Fruit fly (Drosophila melanogaster) whole organism, embryonic: ENCODE data around the gene Ca-Ma2d.

Experiments used
- Ada2b ChIP-seq: fragments of 200-800 bp; sonication (Bioruptor generic); IDR thresholded peaks from 2 replicates; pipeline ENCODE4 v1.3.6; 2022; ENCODE audit warnings: missing biosample characterization, missing genetic modification characterization
- Atf-2 ChIP-seq: fragments of 200-800 bp; sonication (Bioruptor generic); optimal IDR thresholded peaks from 2 replicates; lab custom pipeline; 2016; ENCODE audit warnings: missing biosample characterization, missing genetic modification characterization
- BtbVII ChIP-seq: fragments of 200-800 bp; sonication (Bioruptor generic); optimal IDR thresholded peaks from 3 replicates; lab custom pipeline; 2017; ENCODE audit warnings: missing biosample characterization, mild to moderate bottlenecking, missing genetic modification characterization
- CG10979 ChIP-seq: fragments of 200-800 bp; sonication (Bioruptor generic); optimal IDR thresholded peaks from 2 replicates; lab custom pipeline; 2018; ENCODE audit warnings: missing biosample characterization, mild to moderate bottlenecking, missing genetic modification characterization, moderate library complexity
- CG11093 ChIP-seq: fragments of 200-800 bp; sonication (Bioruptor generic); IDR thresholded peaks from 3 replicates; pipeline ENCODE4 v1.3.6; 2022; ENCODE audit warnings: missing biosample characterization, missing genetic modification characterization
- CG12219 ChIP-seq: fragments of 200-800 bp; sonication (Bioruptor generic); optimal IDR thresholded peaks from 3 replicates; lab custom pipeline; 2018; ENCODE audit warnings: missing biosample characterization, mild to moderate bottlenecking, missing genetic modification characterization
- CG13424 ChIP-seq: fragments of 200-800 bp; sonication (Bioruptor generic); optimal IDR thresholded peaks from 2 replicates; lab custom pipeline; 2019; ENCODE audit warnings: missing biosample characterization, mild to moderate bottlenecking, missing genetic modification characterization, moderate library complexity
- CG14860 ChIP-seq: fragments of 200-800 bp; sonication (Bioruptor generic); IDR thresholded peaks from 3 replicates; pipeline ENCODE4 v1.3.6; 2022; ENCODE audit warnings: missing biosample characterization, missing genetic modification characterization; ENCODE audit not compliant: partially characterized antibody
- CG1792 ChIP-seq: fragments of 200-800 bp; sonication (Bioruptor generic); optimal IDR thresholded peaks from 2 replicates; lab custom pipeline; 2016; ENCODE audit warnings: missing biosample characterization, missing genetic modification characterization
- CG18476 ChIP-seq: fragments of 200-800 bp; sonication (Bioruptor generic); optimal IDR thresholded peaks from 2 replicates; lab custom pipeline; 2016; ENCODE audit warnings: missing biosample characterization, mild to moderate bottlenecking, missing genetic modification characterization
- CG18619 ChIP-seq: fragments of 200-800 bp; sonication (Bioruptor generic); optimal IDR thresholded peaks from 3 replicates; lab custom pipeline; 2017; ENCODE audit warnings: missing biosample characterization, mild to moderate bottlenecking, missing genetic modification characterization
- CG32767 ChIP-seq: fragments of 200-800 bp; sonication (Bioruptor generic); IDR thresholded peaks from 2 replicates; pipeline ENCODE4 v1.3.6; 2022; ENCODE audit warnings: missing biosample characterization, missing genetic modification characterization
- CG3726 ChIP-seq: fragments of 200-800 bp; sonication (Bioruptor generic); IDR thresholded peaks from 3 replicates; pipeline ENCODE4, ENCODE4 v1.3.6; 2022; ENCODE audit warnings: missing biosample characterization, missing genetic modification characterization
- CG4617 ChIP-seq: fragments of 200-800 bp; sonication (Bioruptor generic); optimal IDR thresholded peaks from 3 replicates; lab custom pipeline; 2016; ENCODE audit warnings: missing biosample characterization, missing genetic modification characterization, borderline replicate concordance
- CG6791 ChIP-seq: fragments of 200-800 bp; sonication (Bioruptor generic); IDR thresholded peaks from 3 replicates; pipeline ENCODE4 v1.3.6; 2022; ENCODE audit warnings: missing biosample characterization, missing genetic modification characterization; ENCODE audit not compliant: partially characterized antibody
- CG6854 ChIP-seq: fragments of 200-800 bp; sonication (Bioruptor generic); optimal IDR thresholded peaks from 3 replicates; lab custom pipeline; 2017; ENCODE audit warnings: missing biosample characterization, mild to moderate bottlenecking, missing genetic modification characterization
- CG7839 ChIP-seq: fragments of 200-800 bp; sonication (Bioruptor generic); optimal IDR thresholded peaks from 3 replicates; lab custom pipeline; 2018; ENCODE audit warnings: missing biosample characterization, mild to moderate bottlenecking, missing genetic modification characterization, moderate library complexity
- CG7963 ChIP-seq: fragments of 200-800 bp; sonication (Bioruptor generic); IDR thresholded peaks from 3 replicates; pipeline ENCODE4 v1.3.6; 2022; ENCODE audit warnings: missing biosample characterization, missing genetic modification characterization; ENCODE audit not compliant: partially characterized antibody
- CG8765 ChIP-seq: fragments of 200-800 bp; sonication (Bioruptor generic); IDR thresholded peaks from 2 replicates; pipeline ENCODE4 v1.3.6; 2022; ENCODE audit warnings: missing biosample characterization, missing genetic modification characterization
- CG9437 ChIP-seq: fragments of 200-800 bp; sonication (Bioruptor generic); optimal IDR thresholded peaks from 2 replicates; lab custom pipeline; 2018; ENCODE audit warnings: missing biosample characterization, mild to moderate bottlenecking, missing genetic modification characterization
- CTCF ChIP-seq: fragments of 200-800 bp; sonication (Bioruptor generic); optimal IDR thresholded peaks from 2 replicates; lab custom pipeline; 2017; ENCODE audit warnings: missing biosample characterization, mild to moderate bottlenecking, missing genetic modification characterization, moderate library complexity
- Dip3 ChIP-seq: fragments of 200-800 bp; sonication (Bioruptor generic); optimal IDR thresholded peaks from 3 replicates; lab custom pipeline; 2016; ENCODE audit warnings: missing biosample characterization, missing genetic modification characterization
- Dll ChIP-seq: fragments of 200-800 bp; sonication (Bioruptor generic); IDR thresholded peaks from 4 replicates; pipeline ENCODE4 v1.3.6; 2022; ENCODE audit warnings: missing biosample characterization, missing genetic modification characterization; ENCODE audit not compliant: partially characterized antibody
- ERR ChIP-seq: fragments of 200-800 bp; sonication (Bioruptor generic); optimal IDR thresholded peaks from 2 replicates; lab custom pipeline; 2016; ENCODE audit warnings: missing biosample characterization, missing genetic modification characterization
- Eip74EF ChIP-seq, 2 experiments: fragments of 200-800 bp in 1 of 2; fragments of >200 bp in 1 of 2; sonication (Bioruptor generic) in 1 of 2; optimal IDR thresholded peaks; 2 replicates each; lab custom pipeline; 2017 to 2019; ENCODE audit warnings: missing biosample characterization in 2 of 2, missing genetic modification characterization in 2 of 2, mild to moderate bottlenecking in 1 of 2, moderate library complexity in 1 of 2
- Gug ChIP-seq: fragments of 200-800 bp; sonication (Bioruptor generic); IDR thresholded peaks from 4 replicates; pipeline ENCODE4 v1.3.6; 2022; ENCODE audit warnings: missing biosample characterization, missing genetic modification characterization
- H15 ChIP-seq: fragments of 200-800 bp; sonication (Bioruptor generic); IDR thresholded peaks from 3 replicates; pipeline ENCODE4 v1.3.6; 2022; ENCODE audit warnings: missing biosample characterization, missing genetic modification characterization
- Lpt ChIP-seq: fragments of >200 bp; optimal IDR thresholded peaks from 2 replicates; lab custom pipeline; 2018; ENCODE audit warnings: missing biosample characterization, missing genetic modification characterization
- Nf-YC ChIP-seq: fragments of 200-800 bp; optimal IDR thresholded peaks from 3 replicates; lab custom pipeline; 2019; ENCODE audit warnings: missing biosample characterization, mild to moderate bottlenecking, missing genetic modification characterization, moderate library complexity
- Opbp ChIP-seq: fragments of 200-800 bp; sonication (Bioruptor generic); IDR thresholded peaks from 3 replicates; pipeline ENCODE4 v1.3.6; 2022; ENCODE audit warnings: missing biosample characterization, missing genetic modification characterization; ENCODE audit not compliant: partially characterized antibody
- Optix ChIP-seq: fragments of 200-800 bp; sonication (Bioruptor generic); IDR thresholded peaks from 3 replicates; pipeline ENCODE4 v1.3.6; 2022; ENCODE audit warnings: missing biosample characterization, missing genetic modification characterization
- TFAM ChIP-seq: fragments of 200-800 bp; sonication (Bioruptor generic); optimal IDR thresholded peaks from 2 replicates; lab custom pipeline; 2017; ENCODE audit warnings: missing biosample characterization, missing genetic modification characterization, inconsistent platforms
- Tbp ChIP-seq: fragments of >200 bp; optimal IDR thresholded peaks from 2 replicates; lab custom pipeline; 2018; ENCODE audit warnings: missing biosample characterization, missing genetic modification characterization
- ab ChIP-seq: fragments of 200-800 bp; sonication (Bioruptor generic); optimal IDR thresholded peaks from 2 replicates; lab custom pipeline; 2016; ENCODE audit warnings: missing biosample characterization, missing genetic modification characterization
- ato ChIP-seq: fragments of 200-800 bp; sonication (Bioruptor generic); IDR thresholded peaks from 2 replicates; pipeline ENCODE4 v1.3.6; 2022; ENCODE audit warnings: missing biosample characterization, missing genetic modification characterization; ENCODE audit not compliant: partially characterized antibody
- cad ChIP-seq: fragments of >200 bp; optimal IDR thresholded peaks from 2 replicates; lab custom pipeline; 2017; ENCODE audit warnings: missing biosample characterization, missing genetic modification characterization
- dati ChIP-seq: fragments of 200-800 bp; sonication (Bioruptor generic); IDR thresholded peaks from 2 replicates; pipeline ENCODE4 v1.3.6; 2022; ENCODE audit warnings: missing biosample characterization, missing genetic modification characterization
- gce ChIP-seq: fragments of 200-800 bp; sonication (Bioruptor generic); IDR thresholded peaks from 3 replicates; pipeline ENCODE4 v1.3.6; 2022; ENCODE audit warnings: missing biosample characterization, missing genetic modification characterization
- ind ChIP-seq: fragments of 200-800 bp; sonication (Bioruptor generic); optimal IDR thresholded peaks from 3 replicates; lab custom pipeline; 2016; ENCODE audit warnings: missing biosample characterization, missing genetic modification characterization
- jigr1 ChIP-seq: fragments of 200-800 bp; sonication (Bioruptor generic); IDR thresholded peaks from 3 replicates; pipeline ENCODE4 v1.3.6; 2022; ENCODE audit warnings: missing biosample characterization, missing genetic modification characterization
- kah ChIP-seq: fragments of 200-800 bp; sonication (Bioruptor generic); optimal IDR thresholded peaks from 2 replicates; lab custom pipeline; 2018; ENCODE audit warnings: missing biosample characterization, mild to moderate bottlenecking, missing genetic modification characterization
- lmd ChIP-seq: fragments of 200-800 bp; sonication (Bioruptor generic); IDR thresholded peaks from 2 replicates; pipeline ENCODE4 v1.3.6; 2022; ENCODE audit warnings: missing biosample characterization, missing genetic modification characterization
- nau ChIP-seq: fragments of 200-800 bp; sonication (Bioruptor generic); optimal IDR thresholded peaks from 3 replicates; lab custom pipeline; 2017; ENCODE audit warnings: missing biosample characterization, mild to moderate bottlenecking, missing genetic modification characterization, missing genetic modification reagents
- prd ChIP-seq, 3 experiments: fragments of >200 bp in 2 of 3; fragments of 200-800 bp in 1 of 3; sonication (Bioruptor generic) in 1 of 3; optimal IDR thresholded peaks in 2 of 3; IDR thresholded peaks in 1 of 3; 2 replicates in 2 of 3; 3 replicates in 1 of 3; pipeline versions ENCODE4 v1.3.6 to Lab custom; 2017 to 2022; ENCODE audit warnings: missing biosample characterization in 1 of 3, missing genetic modification characterization in 1 of 3
- ranshi ChIP-seq: fragments of 200-800 bp; sonication (Bioruptor generic); IDR thresholded peaks from 2 replicates; pipeline ENCODE4 v1.3.6; 2022; ENCODE audit warnings: missing biosample characterization, missing genetic modification characterization
- run ChIP-seq: fragments of 200-800 bp; sonication (Bioruptor generic); optimal IDR thresholded peaks from 3 replicates; lab custom pipeline; 2018; ENCODE audit warnings: missing biosample characterization, mild to moderate bottlenecking, missing genetic modification characterization
- sim ChIP-seq: fragments of 200-800 bp; sonication (Bioruptor generic); IDR thresholded peaks from 2 replicates; pipeline ENCODE4 v1.3.6; 2022; ENCODE audit warnings: missing biosample characterization, missing genetic modification characterization
- sr ChIP-seq: fragments of 200-800 bp; sonication (Bioruptor generic); IDR thresholded peaks from 3 replicates; pipeline ENCODE4 v1.3.6; 2022; ENCODE audit warnings: missing biosample characterization, missing genetic modification characterization
- sug ChIP-seq: fragments of 200-800 bp; optimal IDR thresholded peaks from 2 replicates; lab custom pipeline; 2019; ENCODE audit warnings: missing biosample characterization, mild to moderate bottlenecking, missing genetic modification characterization, moderate library complexity
- zen ChIP-seq: fragments of 200-800 bp; sonication (Bioruptor generic); optimal IDR thresholded peaks from 3 replicates; lab custom pipeline; 2018; ENCODE audit warnings: missing biosample characterization, mild to moderate bottlenecking, missing genetic modification characterization, moderate library complexity

Gene Ca-Ma2d

DNA sequence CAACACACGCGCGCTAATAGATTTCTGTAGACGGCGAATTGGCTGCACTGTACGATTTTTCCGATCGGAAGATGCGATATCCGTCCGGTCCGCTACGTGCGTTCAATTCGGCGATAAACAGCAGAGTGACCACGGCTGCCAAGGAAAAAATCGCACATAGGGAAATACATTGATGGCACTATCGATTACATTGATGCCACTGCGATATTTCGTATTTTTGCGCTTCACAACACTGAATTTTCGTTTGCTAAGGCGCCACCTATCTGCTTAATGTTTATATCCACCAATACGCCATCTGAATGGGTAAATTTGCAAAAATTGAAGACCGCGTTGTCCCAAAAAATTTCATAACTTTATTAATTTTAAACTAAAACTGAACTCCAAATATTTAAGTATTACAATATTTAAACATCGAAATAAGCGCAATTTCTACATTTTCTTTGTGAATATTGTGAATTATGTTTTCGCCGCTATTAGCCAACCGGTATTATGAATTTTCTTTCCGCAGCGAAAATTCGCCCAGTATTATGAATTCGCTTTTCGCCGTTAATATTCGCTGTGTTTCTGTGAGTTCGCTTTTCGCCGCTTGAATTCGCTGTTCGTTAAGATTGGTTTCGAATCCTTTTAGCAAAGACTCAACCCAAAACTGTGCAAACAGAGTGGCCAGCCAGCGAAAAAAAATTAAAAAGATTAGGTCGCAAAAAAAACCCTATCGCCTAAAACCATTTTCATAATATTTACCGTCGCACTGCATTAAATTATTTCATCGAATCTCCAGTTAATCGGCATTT is 56.5 kb downstream of the Ca-Ma2d start, which contains the start of the genes crp and pkaap (continued):
- TF ChIP-seq H15 = no peak
- TF ChIP-seq Dip3 (GFP tag; lab: Kevin White, UChicago) = peak; percentile 77
- TF ChIP-seq ind = peak; percentile 83
- TF ChIP-seq Gug (GFP tag; lab: Robert Waterston, UW) = peak; percentile 81
- TF ChIP-seq CG4617 = peak; percentile 98
- peak; percentile 37 for TF ChIP-seq Tbp (GFP tag; lab: Kevin White, UChicago)
- TF ChIP-seq kah (GFP tag; lab: Kevin White, UChicago) = no peak
- no peak for TF ChIP-seq lmd (GFP tag; lab: Robert Waterston, UW)
- TF ChIP-seq ERR = peak; percentile 87
- no peak for TF ChIP-seq CG3726 (GFP tag; lab: Robert Waterston, UW)
- TF ChIP-seq run (tag; lab: Kevin White, UChicago) = peak; percentile 25
- peak; percentile 46 for TF ChIP-seq CG13424
- peak; percentile 100 for TF ChIP-seq CTCF
- no peak for TF ChIP-seq sim (GFP tag; lab: Robert Waterston, UW)
- TF ChIP-seq jigr1 (GFP tag; lab: Robert Waterston, UW) = no peak
- no peak for TF ChIP-seq ato (GFP tag; lab: Robert Waterston, UW)
- TF ChIP-seq Lpt (GFP tag; lab: Kevin White, UChicago) = no peak
- no peak for TF ChIP-seq prd (optimal IDR thresholded peaks at IDR 0.05; lab: Kevin White, UChicago)
- no peak for TF ChIP-seq prd (GFP tag; IDR thresholded peaks at IDR 0.05; lab: Robert Waterston, UW)
- TF ChIP-seq sr = no peak
- peak; percentile 52 for TF ChIP-seq CG18619 (GFP tag; lab: Kevin White, UChicago)
- TF ChIP-seq Opbp (GFP tag; lab: Robert Waterston, UW) = no peak
- TF ChIP-seq sug (tag; lab: Kevin White, UChicago) = peak; percentile 74
- no peak for TF ChIP-seq CG32767 (GFP tag; lab: Robert Waterston, UW)
- TF ChIP-seq CG9437 = no peak
- peak; percentile 27 for TF ChIP-seq CG18476 (GFP tag; lab: Kevin White, UChicago)
- peak; percentile 100 for TF ChIP-seq CG10979 (tag; lab: Kevin White, UChicago)
- peak; percentile 84 for TF ChIP-seq Atf-2 (GFP tag; lab: Kevin White, UChicago)
- no peak for TF ChIP-seq nau (GFP tag; lab: Kevin White, UChicago)
- TF ChIP-seq ab (GFP tag; lab: Kevin White, UChicago) = peak; percentile 56
- no peak for TF ChIP-seq CG7963 (GFP tag; lab: Robert Waterston, UW)
- no peak for TF ChIP-seq Ada2b (GFP tag; lab: Robert Waterston, UW)
- no peak for TF ChIP-seq dati (GFP tag; lab: Robert Waterston, UW)
- TF ChIP-seq CG14860 (GFP tag; lab: Robert Waterston, UW) = no peak
- TF ChIP-seq CG6854 (GFP tag; lab: Kevin White, UChicago) = peak; percentile 37
- TF ChIP-seq cad (GFP tag; lab: Kevin White, UChicago) = no peak
- peak; percentile 74 for TF ChIP-seq CG1792 (GFP tag; lab: Kevin White, UChicago)
- peak; percentile 56 for TF ChIP-seq zen (tag; lab: Kevin White, UChicago)
- peak in 1 of 2 experiments; percentile 59 for TF ChIP-seq Eip74EF (GFP tag; optimal IDR thresholded peaks at IDR 0.05; lab: Kevin White, UChicago)
- no peak for TF ChIP-seq Dll (GFP tag; lab: Robert Waterston, UW)
- no peak for TF ChIP-seq gce (GFP tag; lab: Robert Waterston, UW)
- TF ChIP-seq TFAM = no peak
- peak; percentile 15 for TF ChIP-seq CG12219 (GFP tag; lab: Kevin White, UChicago)
- TF ChIP-seq CG7839 (tag; lab: Kevin White, UChicago) = no peak
- TF ChIP-seq BtbVII (GFP tag; lab: Kevin White, UChicago) = peak; percentile 70
- TF ChIP-seq CG11093 (GFP tag; lab: Robert Waterston, UW) = peak; percentile 55; the same call in 2 of the 3 replicates
- no peak for TF ChIP-seq ranshi (GFP tag; lab: Robert Waterston, UW)
- TF ChIP-seq CG8765 (GFP tag; lab: Robert Waterston, UW) = no peak
- no peak for TF ChIP-seq Optix
- TF ChIP-seq Nf-YC (tag; lab: Kevin White, UChicago) = peak; percentile 40
- no peak for TF ChIP-seq CG6791 (GFP tag; lab: Robert Waterston, UW)
